Worm (Caenorhabditis elegans): ENCODE measurements around the gene bckd-1A.

bckd-1A gene

ce11 chrIII:12934417-12934816 lies 37.9 kb downstream of the bckd-1A start, which contains the start of gene epg-3:
Gene epg-3 (plus strand): TSS chrIII:12934717.
- TF ChIP-seq lir-3 (tag; optimal IDR thresholded peaks at IDR 0.05; ENCODE audit: poor library complexity), result no peak
- no peak for TF ChIP-seq tlp-1 (tag; optimal IDR thresholded peaks at IDR 0.05)
- TF ChIP-seq nhr-12 (tag; optimal IDR thresholded peaks at IDR 0.05), result no peak
- no peak for TF ChIP-seq lin-35 (GFP tag; optimal IDR thresholded peaks at IDR 0.05)
- TF ChIP-seq elt-3 (tag; optimal IDR thresholded peaks at IDR 0.05), result no peak
- no peak for TF ChIP-seq nhr-47 (tag; optimal IDR thresholded peaks at IDR 0.05)
- no peak for TF ChIP-seq F16B12.6 (tag; optimal IDR thresholded peaks at IDR 0.05)
- no peak for TF ChIP-seq egl-13 (tag; optimal IDR thresholded peaks at IDR 0.05)
- no peak for TF ChIP-seq aly-2 (tag; optimal IDR thresholded peaks at IDR 0.05)
- TF ChIP-seq lin-39 (tag; optimal IDR thresholded peaks at IDR 0.05), result no peak
- TF ChIP-seq unc-30 (tag; optimal IDR thresholded peaks at IDR 0.05), result no peak
- no peak for TF ChIP-seq nhr-71 (tag; optimal IDR thresholded peaks at IDR 0.05)
- TF ChIP-seq isw-1 (GFP tag; IDR thresholded peaks at IDR 0.05), result no peak
- no peak for TF ChIP-seq sup-37 (GFP tag; optimal IDR thresholded peaks at IDR 0.05)
- TF ChIP-seq rnt-1 (tag; optimal IDR thresholded peaks at IDR 0.05), result no peak
- no peak for TF ChIP-seq nhr-90 (tag; optimal IDR thresholded peaks at IDR 0.05; ENCODE audit: poor library complexity)
- TF ChIP-seq irx-1 (tag; optimal IDR thresholded peaks at IDR 0.05), result no peak
- no peak for TF ChIP-seq mdl-1 (tag; optimal IDR thresholded peaks at IDR 0.05)
- TF ChIP-seq pqm-1 (tag; optimal IDR thresholded peaks at IDR 0.05), result no peak

DNA sequence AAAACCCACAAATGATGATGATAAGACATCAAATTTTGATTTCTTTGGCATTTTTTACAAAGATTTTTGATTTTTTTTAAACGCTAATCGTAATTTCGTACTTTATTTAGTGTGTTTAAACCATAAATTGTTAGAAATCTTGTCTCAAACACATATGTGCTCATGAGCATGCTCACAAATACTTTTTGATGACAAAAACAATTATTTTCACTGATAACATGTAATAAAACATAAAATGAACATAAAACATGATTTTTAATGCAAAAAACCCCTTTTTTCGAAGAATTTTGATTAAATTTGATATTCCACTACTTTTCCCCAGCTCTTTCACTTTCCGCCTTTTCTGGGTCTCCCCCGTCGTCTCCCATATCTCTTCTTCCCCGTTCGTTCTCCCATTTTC lies 39.5 kb downstream of the bckd-1A start:
- no peak for TF ChIP-seq irx-1 (tag; optimal IDR thresholded peaks at IDR 0.05)
- TF ChIP-seq unc-30 (tag; optimal IDR thresholded peaks at IDR 0.05), result no peak
- peak; percentile 56 for TF ChIP-seq blmp-1 (tag; optimal IDR thresholded peaks at IDR 0.05)
- no peak for TF ChIP-seq efl-1 (optimal IDR thresholded peaks at IDR 0.05)
- no peak for TF ChIP-seq efl-1 (GFP tag; optimal IDR thresholded peaks at IDR 0.05 in 1 of 2)

DNA sequence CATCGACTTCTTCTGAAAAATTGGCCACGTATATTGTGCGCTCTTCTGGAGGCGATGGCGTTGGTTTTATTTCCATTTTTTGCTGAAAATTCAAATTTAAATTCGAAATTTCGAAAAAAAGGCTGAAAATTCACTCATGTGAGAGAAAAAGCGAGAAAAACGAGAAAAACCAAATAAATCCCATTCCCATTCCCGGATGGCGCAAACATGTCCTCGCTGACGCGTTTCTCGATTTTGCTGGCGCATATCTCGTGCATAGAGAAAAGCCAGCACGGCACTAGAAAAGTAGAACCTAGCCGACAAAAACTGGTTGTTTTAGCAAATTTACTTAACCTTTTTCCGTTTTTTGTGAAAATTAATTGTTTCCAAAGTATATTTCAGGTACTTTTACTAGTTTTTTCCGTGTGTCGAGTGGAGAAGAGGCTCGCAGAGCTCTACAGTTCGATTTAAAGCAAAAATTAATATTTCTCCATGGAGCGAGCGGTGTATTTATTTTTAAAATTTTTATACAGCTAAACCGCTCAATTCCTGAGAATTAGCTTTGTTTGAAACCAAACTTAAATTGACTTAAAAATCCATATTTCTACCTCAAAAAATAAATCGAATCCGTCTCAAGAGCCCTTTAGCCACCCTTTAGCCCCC lies 40.4 kb downstream of the bckd-1A start, which contains the start of gene rbm-7:
Gene rbm-7 (minus strand): TSS at position 82 of the 642 bp plus-strand sequence.
- TF ChIP-seq jun-1 (tag; optimal IDR thresholded peaks at IDR 0.05) (peak; percentile 56), tbx-2 (tag; optimal IDR thresholded peaks at IDR 0.05) (peak; percentile 79), elt-2 (tag; optimal IDR thresholded peaks at IDR 0.05) (peak; percentile 24), snu-23 (GFP tag; optimal IDR thresholded peaks at IDR 0.05) (peak; percentile 81), nhr-47 (tag; optimal IDR thresholded peaks at IDR 0.05) (peak; percentile 91), ama-1 (optimal IDR thresholded peaks at IDR 0.05) (no peak), fos-1 (tag; optimal IDR thresholded peaks at IDR 0.05) (peak; percentile 36), fkh-8 (tag; optimal IDR thresholded peaks at IDR 0.05) (peak; percentile 41), pax-3 (tag; optimal IDR thresholded peaks at IDR 0.05) (no peak), grh-1 (GFP tag; IDR thresholded peaks at IDR 0.05) (peak; percentile 53; the same call in 1 of the 2 replicates), nhr-84 (tag; optimal IDR thresholded peaks at IDR 0.05) (no peak), aha-1 (tag; optimal IDR thresholded peaks at IDR 0.05) (no peak), nhr-11 (tag; optimal IDR thresholded peaks at IDR 0.05) (no peak), C04F5.9 (tag; optimal IDR thresholded peaks at IDR 0.05) (peak; percentile 26), mab-9 (GFP tag; IDR thresholded peaks at IDR 0.05) (no peak), ztf-4 (tag; optimal IDR thresholded peaks at IDR 0.05) (no peak), ceh-90 (tag; optimal IDR thresholded peaks at IDR 0.05) (peak; percentile 4), lsy-2 (tag; optimal IDR thresholded peaks at IDR 0.05) (peak; percentile 87 to 89), efl-1 (optimal IDR thresholded peaks at IDR 0.05) (peak; percentile 78 to 82), efl-1 (GFP tag; optimal IDR thresholded peaks at IDR 0.05 in 1 of 2) (peak; percentile 77 to 97), alr-1 (tag; optimal IDR thresholded peaks at IDR 0.05; ENCODE audit: borderline replicate concordance) (no peak), aly-2 (tag; optimal IDR thresholded peaks at IDR 0.05) (peak; percentile 30), ceh-88 (GFP tag; IDR thresholded peaks at IDR 0.05) (no peak), C16A3.4 (tag; optimal IDR thresholded peaks at IDR 0.05) (peak; percentile 52), dpl-1 (GFP tag; optimal IDR thresholded peaks at IDR 0.05) (peak; percentile 60 to 80 (median 77)), Y116A8C.19 (tag; optimal IDR thresholded peaks at IDR 0.05; ENCODE audit: borderline replicate concordance) (no peak), ceh-8 (GFP tag; optimal IDR thresholded peaks at IDR 0.05) (no peak), mep-1 (tag; optimal IDR thresholded peaks at IDR 0.05) (peak; percentile 92), sox-4 (tag; optimal IDR thresholded peaks at IDR 0.05) (no peak), dsc-1 (tag; optimal IDR thresholded peaks at IDR 0.05) (peak; percentile 71), lin-13 (GFP tag; optimal IDR thresholded peaks at IDR 0.05) (peak; percentile 60), tlp-1 (tag; optimal IDR thresholded peaks at IDR 0.05) (no peak), blmp-1 (tag; optimal IDR thresholded peaks at IDR 0.05) (peak; percentile 65)

Data from whole organism, L1 larva.